Worm (Caenorhabditis elegans) whole organism, mixed stage, embryonic: ENCODE data around the gene C47E8.9.

Experiments
- drap-1 ChIP-seq: fragments of 200-800 bp; sonication (Bioruptor generic); optimal IDR thresholded peaks from 3 replicates; lab custom pipeline; 2018; ENCODE audit warnings: mild to moderate bottlenecking, missing genetic modification characterization, missing compliant biosample characterization
- lin-32 ChIP-seq: fragments of 200-800 bp; sonication (Bioruptor generic); optimal IDR thresholded peaks from 2 replicates; lab custom pipeline; 2018; ENCODE audit warnings: mild to moderate bottlenecking, missing genetic modification characterization, missing compliant biosample characterization
- lsy-2 ChIP-seq: fragments of 150-350 bp; optimal IDR thresholded peaks from 2 replicates; lab custom pipeline; 2014; ENCODE audit warnings: missing biosample characterization, missing genetic modification characterization
- mls-2 ChIP-seq: sonication (generic microtip); optimal IDR thresholded peaks from 2 replicates; lab custom pipeline; 2016; ENCODE audit warnings: mild to moderate bottlenecking, missing genetic modification characterization, moderate library complexity, missing compliant biosample characterization
- nhr-12 ChIP-seq: fragments of 150-350 bp; optimal IDR thresholded peaks from 2 replicates; lab custom pipeline; 2014; ENCODE audit warnings: missing biosample characterization, missing genetic modification characterization
- unc-62 ChIP-seq: fragments of 150-350 bp; optimal IDR thresholded peaks from 2 replicates; lab custom pipeline; 2014; ENCODE audit warnings: missing biosample characterization, missing genetic modification reagents, missing genetic modification characterization

DNA sequence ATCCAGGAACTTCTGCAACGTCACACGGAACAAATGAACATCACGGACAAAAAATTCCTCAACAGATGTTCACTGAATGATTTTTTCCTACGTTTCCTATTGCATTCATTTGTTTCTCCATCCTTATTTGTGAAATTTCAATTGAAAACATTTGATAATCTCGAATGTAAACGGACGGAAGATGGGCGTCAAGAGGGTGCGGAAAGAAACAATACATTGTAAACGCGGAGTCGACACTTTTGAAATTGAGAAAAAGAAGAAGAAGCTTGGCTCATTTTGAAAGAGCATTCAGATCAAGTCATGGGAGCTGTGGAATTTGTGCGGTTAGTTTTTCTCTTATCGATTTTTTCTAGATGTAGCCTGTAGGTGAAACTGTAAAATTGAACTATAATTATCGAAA is at the start of gene C47E8.9:
- TF ChIP-seq lsy-2 (no peak), drap-1 (GFP tag; lab: Kevin White, UChicago) (no peak), unc-62 (GFP tag; lab: Kevin White, UChicago) (no peak), lin-32 (no peak), nhr-12 (tag; lab: Kevin White, UChicago) (no peak), mls-2 (no peak)
